Worm (Caenorhabditis elegans) whole organism, L2 larva: ENCODE results near the gene C02B8.12.

Source experiments
- C34F6.9 ChIP-seq: fragments of 150-350 bp; optimal IDR thresholded peaks from 2 replicates; lab custom pipeline; 2014; ENCODE audit warnings: missing biosample characterization, missing genetic modification characterization
- R02D3.7 ChIP-seq: fragments of 150-350 bp; optimal IDR thresholded peaks from 2 replicates; lab custom pipeline; 2014; ENCODE audit warnings: missing biosample characterization, missing genetic modification characterization
- Y55F3AM.14 ChIP-seq: fragments of 200-800 bp; sonication (Bioruptor generic); optimal IDR thresholded peaks from 2 replicates; lab custom pipeline; 2018; ENCODE audit warnings: mild to moderate bottlenecking, missing genetic modification characterization, missing compliant biosample characterization
- ZK546.5 ChIP-seq: sonication (generic microtip); optimal IDR thresholded peaks from 2 replicates; lab custom pipeline; 2017; ENCODE audit warnings: missing biosample characterization, missing genetic modification characterization
- alr-1 ChIP-seq: fragments of 150-350 bp; optimal IDR thresholded peaks from 2 replicates; lab custom pipeline; 2014; ENCODE audit warnings: missing biosample characterization, missing genetic modification characterization
- aly-2 ChIP-seq: fragments of 150-350 bp; optimal IDR thresholded peaks from 2 replicates; lab custom pipeline; 2014; ENCODE audit warnings: missing biosample characterization, missing genetic modification characterization
- ama-1 ChIP-seq: fragments of 150-350 bp; optimal IDR thresholded peaks from 2 replicates; lab custom pipeline; 2018; ENCODE audit warnings: inconsistent platforms
- ceh-16 ChIP-seq: fragments of 150-350 bp; optimal IDR thresholded peaks from 2 replicates; lab custom pipeline; 2014; ENCODE audit warnings: missing biosample characterization, missing genetic modification characterization
- ceh-82 ChIP-seq: fragments of 150-350 bp; optimal IDR thresholded peaks from 2 replicates; lab custom pipeline; 2014; ENCODE audit warnings: missing biosample characterization, missing genetic modification characterization
- crh-2 ChIP-seq: sonication (generic microtip); optimal IDR thresholded peaks from 2 replicates; lab custom pipeline; 2017; ENCODE audit warnings: missing biosample characterization, missing genetic modification characterization
- dmd-4 ChIP-seq: sonication (generic microtip); optimal IDR thresholded peaks from 2 replicates; lab custom pipeline; 2017; ENCODE audit warnings: missing biosample characterization, missing genetic modification characterization
- egl-27 ChIP-seq: sonication (generic microtip); optimal IDR thresholded peaks from 3 replicates; lab custom pipeline; 2017; ENCODE audit warnings: missing biosample characterization, missing genetic modification reagents, missing genetic modification characterization
- elt-1 ChIP-seq: fragments of 150-350 bp; optimal IDR thresholded peaks from 2 replicates; lab custom pipeline; 2014; ENCODE audit warnings: missing biosample characterization, missing genetic modification characterization
- elt-3 ChIP-seq: sonication (generic microtip); optimal IDR thresholded peaks from 2 replicates; lab custom pipeline; 2017; ENCODE audit warnings: missing biosample characterization, missing genetic modification characterization
- fos-1 ChIP-seq: fragments of 150-350 bp; optimal IDR thresholded peaks from 2 replicates; lab custom pipeline; 2014; ENCODE audit warnings: missing biosample characterization, missing genetic modification characterization
- gmeb-1 ChIP-seq: fragments of 150-350 bp; optimal IDR thresholded peaks from 2 replicates; lab custom pipeline; 2014; ENCODE audit warnings: missing biosample characterization, missing genetic modification characterization
- lin-11 ChIP-seq: fragments of 150-350 bp; sonication (generic microtip); optimal IDR thresholded peaks from 2 replicates; lab custom pipeline; 2014; ENCODE audit warnings: missing biosample characterization, missing genetic modification characterization, inconsistent platforms, mixed read lengths
- lin-13 ChIP-seq: fragments of 150-350 bp; optimal IDR thresholded peaks from 2 replicates; lab custom pipeline; 2014; ENCODE audit warnings: missing biosample characterization, missing genetic modification reagents, missing genetic modification characterization
- lin-39 ChIP-seq: fragments of 150-350 bp; optimal IDR thresholded peaks from 2 replicates; lab custom pipeline; 2014; ENCODE audit warnings: missing biosample characterization, missing genetic modification reagents, missing genetic modification characterization
- lsy-2 ChIP-seq, 2 experiments: fragments of 150-350 bp in 1 of 2; sonication (generic microtip) in 1 of 2; optimal IDR thresholded peaks; 2 replicates each; lab custom pipeline; 2014 to 2017; ENCODE audit warnings: missing biosample characterization in 2 of 2, missing genetic modification characterization in 2 of 2
- mbf-1 ChIP-seq: sonication (generic microtip); optimal IDR thresholded peaks from 2 replicates; lab custom pipeline; 2017; ENCODE audit warnings: missing biosample characterization, missing genetic modification characterization
- mdl-1 ChIP-seq, 2 experiments: fragments of 150-350 bp in 1 of 2; sonication (generic microtip) in 1 of 2; optimal IDR thresholded peaks; 2 replicates each; lab custom pipeline; 2017; ENCODE audit warnings: missing biosample characterization in 2 of 2, missing genetic modification characterization in 2 of 2
- nhr-10 ChIP-seq: sonication (generic microtip); optimal IDR thresholded peaks from 2 replicates; lab custom pipeline; 2017; ENCODE audit warnings: missing biosample characterization, missing genetic modification characterization
- nhr-11 ChIP-seq: fragments of 150-350 bp; optimal IDR thresholded peaks from 2 replicates; lab custom pipeline; 2014; ENCODE audit warnings: missing biosample characterization, missing genetic modification characterization
- nhr-12 ChIP-seq: fragments of 150-350 bp; optimal IDR thresholded peaks from 2 replicates; lab custom pipeline; 2014; ENCODE audit warnings: missing biosample characterization, missing genetic modification characterization
- nhr-129 ChIP-seq: fragments of 150-350 bp; optimal IDR thresholded peaks from 2 replicates; lab custom pipeline; 2014; ENCODE audit warnings: missing biosample characterization, missing genetic modification characterization
- nhr-21 ChIP-seq: fragments of 150-350 bp; optimal IDR thresholded peaks from 2 replicates; lab custom pipeline; 2014; ENCODE audit warnings: missing biosample characterization, missing genetic modification characterization
- nhr-23 ChIP-seq: fragments of 150-350 bp; optimal IDR thresholded peaks from 2 replicates; lab custom pipeline; 2014; ENCODE audit warnings: missing biosample characterization, missing genetic modification reagents, missing genetic modification characterization
- nhr-237 ChIP-seq: fragments of 150-350 bp; optimal IDR thresholded peaks from 2 replicates; lab custom pipeline; 2014; ENCODE audit warnings: missing biosample characterization, missing genetic modification characterization
- nhr-25 ChIP-seq: fragments of 150-350 bp; sonication (generic microtip); optimal IDR thresholded peaks from 3 replicates; lab custom pipeline; 2014; ENCODE audit warnings: missing biosample characterization, missing genetic modification characterization
- nhr-6 ChIP-seq: fragments of 150-350 bp; optimal IDR thresholded peaks from 2 replicates; lab custom pipeline; 2014; ENCODE audit warnings: missing biosample characterization, missing genetic modification characterization
- nhr-77 ChIP-seq: fragments of 150-350 bp; optimal IDR thresholded peaks from 2 replicates; lab custom pipeline; 2014; ENCODE audit warnings: missing biosample characterization, missing genetic modification characterization
- peb-1 ChIP-seq: fragments of 150-350 bp; optimal IDR thresholded peaks from 2 replicates; lab custom pipeline; 2014; ENCODE audit warnings: missing biosample characterization, missing genetic modification characterization
- sem-4 ChIP-seq: fragments of 150-350 bp; optimal IDR thresholded peaks from 2 replicates; lab custom pipeline; 2014; ENCODE audit warnings: missing biosample characterization, missing genetic modification reagents, missing genetic modification characterization
- skn-1 ChIP-seq: sonication (generic microtip); optimal IDR thresholded peaks from 2 replicates; lab custom pipeline; 2017; ENCODE audit warnings: missing biosample characterization, missing genetic modification characterization
- sma-3 ChIP-seq: sonication (generic microtip); optimal IDR thresholded peaks from 2 replicates; lab custom pipeline; 2016; ENCODE audit warnings: missing genetic modification reagents, missing genetic modification characterization, missing compliant biosample characterization
- sma-9 ChIP-seq, 2 experiments: fragments of 150-350 bp in 1 of 2; sonication (generic microtip) in 1 of 2; optimal IDR thresholded peaks; 2 replicates each; lab custom pipeline; 2014 to 2016; ENCODE audit warnings: missing genetic modification characterization in 2 of 2, mild to moderate bottlenecking in 1 of 2, missing biosample characterization in 1 of 2, missing compliant biosample characterization in 1 of 2, missing genetic modification reagents in 1 of 2, moderate library complexity in 1 of 2
- snpc-4 ChIP-seq: fragments of 150-350 bp; optimal IDR thresholded peaks from 2 replicates; lab custom pipeline; 2014; ENCODE audit warnings: missing biosample characterization, missing genetic modification characterization
- unc-55 ChIP-seq: fragments of 150-350 bp; sonication (generic microtip); optimal IDR thresholded peaks from 3 replicates; lab custom pipeline; 2014; ENCODE audit warnings: missing biosample characterization, missing genetic modification reagents, missing genetic modification characterization
- unc-62 ChIP-seq: fragments of 150-350 bp; optimal IDR thresholded peaks from 2 replicates; lab custom pipeline; 2014; ENCODE audit warnings: missing biosample characterization, missing genetic modification reagents, missing genetic modification characterization
- zag-1 ChIP-seq: fragments of 150-350 bp; optimal IDR thresholded peaks from 2 replicates; lab custom pipeline; 2014; ENCODE audit warnings: missing biosample characterization, missing genetic modification characterization
- ztf-1 ChIP-seq: fragments of 200-800 bp; sonication (Bioruptor generic); conservative IDR thresholded peaks from 2 replicates; pipeline ENCODE4 v1.3.6; 2022; ENCODE audit warnings: missing genetic modification characterization, missing compliant biosample characterization
- ztf-11 ChIP-seq: sonication (generic microtip); optimal IDR thresholded peaks from 2 replicates; lab custom pipeline; 2017; ENCODE audit warnings: missing biosample characterization, missing genetic modification characterization
- ztf-4 ChIP-seq: fragments of 150-350 bp; optimal IDR thresholded peaks from 2 replicates; lab custom pipeline; 2014; ENCODE audit warnings: missing biosample characterization, missing genetic modification characterization

The C02B8.12 gene

DNA sequence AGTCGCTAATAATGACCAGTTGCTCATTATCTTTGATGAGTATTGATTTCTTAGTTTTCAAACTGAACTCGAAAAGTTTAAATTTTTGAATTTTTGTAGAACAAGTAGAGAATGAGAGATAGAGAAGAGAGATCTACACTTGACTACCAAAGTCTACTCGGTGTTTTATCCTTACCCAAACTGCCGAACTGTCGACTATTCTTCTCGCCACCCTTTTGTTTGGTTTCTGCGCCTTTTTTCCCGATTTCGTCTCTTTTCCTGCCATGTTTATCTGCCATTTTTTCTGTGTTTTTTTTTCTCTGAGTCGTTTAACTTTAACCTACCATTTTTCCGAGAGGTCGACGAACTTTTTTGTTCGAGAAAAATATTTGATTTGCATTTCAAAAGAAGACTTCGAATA, at the start of gene C02B8.12:
TSS of gene C02B8.12 (minus strand) at position 175 of the 400 bp plus-strand sequence.
- TF ChIP-seq unc-62 (GFP tag; lab: Kevin White, UChicago) (no peak), nhr-237 (tag; lab: Kevin White, UChicago) (no peak), nhr-25 (tag; lab: Kevin White, UChicago) (no peak), peb-1 (tag; lab: Kevin White, UChicago) (no peak), nhr-10 (tag; lab: Kevin White, UChicago) (no peak), skn-1 (tag; lab: Kevin White, UChicago) (no peak), C34F6.9 (tag; lab: Kevin White, UChicago) (no peak), sem-4 (tag; lab: Kevin White, UChicago) (no peak), ztf-4 (no peak), R02D3.7 (tag; lab: Kevin White, UChicago) (no peak), mdl-1 (tag; optimal IDR thresholded peaks at IDR 0.05; lab: Kevin White, UChicago) (no peak), nhr-12 (tag; lab: Kevin White, UChicago) (no peak), snpc-4 (tag; lab: Kevin White, UChicago) (no peak), lsy-2 (tag; optimal IDR thresholded peaks at IDR 0.05; lab: Kevin White, UChicago) (no peak), ZK546.5 (tag; lab: Kevin White, UChicago) (no peak), sma-3 (GFP tag; lab: Kevin White, UChicago) (no peak), gmeb-1 (tag; lab: Kevin White, UChicago) (no peak), elt-1 (tag; lab: Kevin White, UChicago) (no peak), ceh-82 (tag; lab: Kevin White, UChicago) (no peak), unc-55 (GFP tag; lab: Kevin White, UChicago) (no peak)

DNA sequence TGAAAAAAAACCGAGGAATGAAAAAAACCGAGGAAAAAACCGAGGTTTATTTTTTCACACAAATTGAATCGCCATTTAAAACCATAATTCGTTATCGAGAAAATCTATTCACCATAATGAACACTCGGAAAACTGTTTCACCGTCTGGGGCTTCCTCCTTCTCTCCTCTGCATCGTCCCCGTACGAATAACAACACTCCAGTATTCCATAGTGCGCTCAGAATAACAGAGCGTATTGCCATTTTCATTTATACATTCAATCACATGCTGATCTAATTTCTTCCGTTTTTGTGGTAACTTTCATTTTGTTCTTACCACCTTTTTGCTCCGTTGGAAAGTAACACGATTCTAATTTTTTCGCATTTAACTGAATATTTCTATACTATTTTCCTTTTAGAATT, 46.4 kb upstream of the C02B8.12 start, which contains the start of gene C17H11.2:
TSS of gene C17H11.2 (plus strand) at position 397 of the 400 bp plus-strand sequence.
- TF ChIP-seq unc-55 (GFP tag; lab: Kevin White, UChicago) (no peak), egl-27 (no peak), nhr-21 (no peak), ceh-82 (tag; lab: Kevin White, UChicago) (no peak), C34F6.9 (tag; lab: Kevin White, UChicago) (peak; percentile 39), sma-9 (GFP tag; optimal IDR thresholded peaks at IDR 0.05; lab: Kevin White, UChicago) (peak; percentile 20), sma-9 (tag; optimal IDR thresholded peaks at IDR 0.05; lab: Kevin White, UChicago) (no peak), nhr-6 (tag; lab: Kevin White, UChicago) (no peak), elt-3 (tag; lab: Kevin White, UChicago) (no peak), fos-1 (tag; lab: Kevin White, UChicago) (peak; percentile 32), nhr-129 (tag; lab: Kevin White, UChicago) (peak; percentile 47), sem-4 (tag; lab: Kevin White, UChicago) (no peak), lin-39 (tag; lab: Kevin White, UChicago) (no peak), unc-62 (GFP tag; lab: Kevin White, UChicago) (no peak), lin-13 (GFP tag; lab: Kevin White, UChicago) (no peak), nhr-25 (tag; lab: Kevin White, UChicago) (no peak)

DNA sequence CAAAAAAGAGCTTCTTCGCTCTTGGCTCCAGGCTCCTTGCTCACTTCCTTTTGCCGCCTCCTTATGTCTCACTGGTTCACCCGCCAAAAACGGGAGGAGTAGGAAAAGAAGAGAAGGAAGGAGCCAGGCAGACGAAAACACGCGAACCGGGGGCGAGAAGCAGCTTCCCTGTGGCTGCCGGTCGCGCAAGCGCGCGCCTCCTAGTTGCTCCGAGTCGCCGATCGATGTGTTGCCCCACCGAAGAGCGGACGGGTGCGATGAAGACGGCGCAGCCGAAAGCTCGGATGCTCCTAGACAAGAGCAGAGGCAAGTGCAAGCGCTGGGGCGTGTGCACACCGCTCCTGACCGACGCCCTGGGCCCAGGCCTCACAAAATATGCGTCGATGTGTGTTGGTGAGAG, 40.4 kb upstream of the C02B8.12 start:
- TF ChIP-seq ZK546.5 (tag; lab: Kevin White, UChicago) (no peak), nhr-21 (no peak), unc-55 (GFP tag; lab: Kevin White, UChicago) (peak; percentile 25), ztf-4 (no peak), aly-2 (tag; lab: Kevin White, UChicago) (no peak), Y55F3AM.14 (GFP tag; lab: Kevin White, UChicago) (peak; percentile 40), ceh-16 (no peak), nhr-11 (tag; lab: Kevin White, UChicago) (no peak), C34F6.9 (tag; lab: Kevin White, UChicago) (peak; percentile 30), lin-11 (tag; lab: Kevin White, UChicago) (peak; percentile 38), gmeb-1 (tag; lab: Kevin White, UChicago) (no peak), nhr-237 (tag; lab: Kevin White, UChicago) (no peak), lin-13 (GFP tag; lab: Kevin White, UChicago) (no peak), R02D3.7 (tag; lab: Kevin White, UChicago) (no peak), nhr-23 (no peak), egl-27 (peak; percentile 10), sma-9 (GFP tag; optimal IDR thresholded peaks at IDR 0.05; lab: Kevin White, UChicago) (peak; percentile 25), sma-9 (tag; optimal IDR thresholded peaks at IDR 0.05; lab: Kevin White, UChicago) (no peak), ztf-1 (GFP tag; lab: Robert Waterston, UW) (0 out of 2 replicates have a peak, but pooled peaks have one; percentile 78), elt-1 (tag; lab: Kevin White, UChicago) (no peak), nhr-129 (tag; lab: Kevin White, UChicago) (peak; percentile 46), unc-62 (GFP tag; lab: Kevin White, UChicago) (no peak), nhr-6 (tag; lab: Kevin White, UChicago) (no peak), snpc-4 (tag; lab: Kevin White, UChicago) (no peak), sem-4 (tag; lab: Kevin White, UChicago) (no peak), fos-1 (tag; lab: Kevin White, UChicago) (no peak), alr-1 (no peak), dmd-4 (tag; lab: Kevin White, UChicago) (no peak), zag-1 (peak; percentile 68), peb-1 (tag; lab: Kevin White, UChicago) (no peak), mdl-1 (tag; optimal IDR thresholded peaks at IDR 0.05; lab: Kevin White, UChicago) (peak; percentile 6 to 32), lsy-2 (tag; optimal IDR thresholded peaks at IDR 0.05; lab: Kevin White, UChicago) (peak; percentile 5 to 7), lin-39 (tag; lab: Kevin White, UChicago) (no peak), crh-2 (tag; lab: Kevin White, UChicago) (no peak), nhr-77 (tag; lab: Kevin White, UChicago) (no peak), elt-3 (tag; lab: Kevin White, UChicago) (no peak), nhr-12 (tag; lab: Kevin White, UChicago) (no peak), mbf-1 (tag; lab: Kevin White, UChicago) (no peak), ama-1 (lab: Kevin White, UChicago) (no peak), ztf-11 (tag; lab: Kevin White, UChicago) (no peak), skn-1 (tag; lab: Kevin White, UChicago) (no peak)
